Fruit fly (Drosophila melanogaster) whole organism, embryonic: ENCODE results near the gene CG5805.

Source experiments
- Antp ChIP-seq: fragments of 200-800 bp; sonication (Bioruptor generic); optimal IDR thresholded peaks from 3 replicates; lab custom pipeline; 2016; ENCODE audit warnings: missing biosample characterization, missing genetic modification characterization
- CG10321 ChIP-seq: fragments of 200-800 bp; sonication (Bioruptor generic); IDR thresholded peaks from 2 replicates; pipeline ENCODE4 v1.3.6; 2022; ENCODE audit warnings: missing biosample characterization, missing genetic modification characterization
- CG11093 ChIP-seq: fragments of 200-800 bp; sonication (Bioruptor generic); IDR thresholded peaks from 3 replicates; pipeline ENCODE4 v1.3.6; 2022; ENCODE audit warnings: missing biosample characterization, missing genetic modification characterization
- CG13123 ChIP-seq: fragments of 200-800 bp; sonication (Bioruptor generic); optimal IDR thresholded peaks from 2 replicates; lab custom pipeline; 2016; ENCODE audit warnings: missing biosample characterization, missing genetic modification characterization
- CG14014 ChIP-seq: fragments of 200-800 bp; sonication (Bioruptor generic); IDR thresholded peaks from 2 replicates; pipeline ENCODE4 v1.3.6; 2022; ENCODE audit warnings: missing biosample characterization, missing genetic modification characterization
- CG14667 ChIP-seq: fragments of 200-800 bp; sonication (Bioruptor generic); IDR thresholded peaks from 2 replicates; pipeline ENCODE4 v1.3.6; 2022; ENCODE audit warnings: missing biosample characterization, missing genetic modification characterization
- CG15514 ChIP-seq: fragments of 200-800 bp; sonication (Bioruptor generic); optimal IDR thresholded peaks from 3 replicates; lab custom pipeline; 2017; ENCODE audit warnings: missing biosample characterization, missing genetic modification characterization, mild to moderate bottlenecking, moderate library complexity, missing genetic modification reagents
- CG15601 ChIP-seq: fragments of 200-800 bp; sonication (Bioruptor generic); optimal IDR thresholded peaks from 3 replicates; lab custom pipeline; 2019; ENCODE audit warnings: missing biosample characterization, mild to moderate bottlenecking, missing genetic modification characterization, moderate library complexity
- CG16815 ChIP-seq: fragments of 200-800 bp; sonication (Bioruptor generic); optimal IDR thresholded peaks from 3 replicates; lab custom pipeline; 2017; ENCODE audit warnings: missing biosample characterization, mild to moderate bottlenecking, missing genetic modification characterization
- CG2202 ChIP-seq: fragments of 200-800 bp; sonication (Bioruptor generic); optimal IDR thresholded peaks from 2 replicates; lab custom pipeline; 2018; ENCODE audit warnings: missing biosample characterization, mild to moderate bottlenecking, missing genetic modification characterization
- CG2875 ChIP-seq: fragments of 200-800 bp; sonication (Bioruptor generic); optimal IDR thresholded peaks from 2 replicates; lab custom pipeline; 2017; ENCODE audit warnings: missing biosample characterization, mild to moderate bottlenecking, missing genetic modification characterization, missing genetic modification reagents
- CG3281 ChIP-seq: fragments of 200-800 bp; sonication (Bioruptor generic); optimal IDR thresholded peaks from 3 replicates; lab custom pipeline; 2017; ENCODE audit warnings: missing biosample characterization, mild to moderate bottlenecking, missing genetic modification characterization
- CG33213 ChIP-seq: fragments of 200-800 bp; sonication (Bioruptor generic); optimal IDR thresholded peaks from 3 replicates; lab custom pipeline; 2016; ENCODE audit warnings: missing biosample characterization, missing genetic modification characterization
- CG34376 ChIP-seq: fragments of 200-800 bp; sonication (Bioruptor generic); optimal IDR thresholded peaks from 2 replicates; lab custom pipeline; 2018; ENCODE audit warnings: missing biosample characterization, mild to moderate bottlenecking, missing genetic modification characterization
- CG3726 ChIP-seq: fragments of 200-800 bp; sonication (Bioruptor generic); IDR thresholded peaks from 3 replicates; pipeline ENCODE4, ENCODE4 v1.3.6; 2022; ENCODE audit warnings: missing biosample characterization, missing genetic modification characterization
- CG3995 ChIP-seq: fragments of 200-800 bp; sonication (Bioruptor generic); optimal IDR thresholded peaks from 3 replicates; lab custom pipeline; 2016; ENCODE audit warnings: missing biosample characterization, missing genetic modification characterization
- CG4424 ChIP-seq: fragments of 200-800 bp; sonication (Bioruptor generic); optimal IDR thresholded peaks from 3 replicates; lab custom pipeline; 2016; ENCODE audit warnings: missing biosample characterization, missing genetic modification characterization
- CG8388 ChIP-seq: fragments of 200-800 bp; sonication (Bioruptor generic); optimal IDR thresholded peaks from 2 replicates; lab custom pipeline; 2019; ENCODE audit warnings: missing biosample characterization, mild to moderate bottlenecking, missing genetic modification characterization, moderate library complexity
- CG8765 ChIP-seq: fragments of 200-800 bp; sonication (Bioruptor generic); IDR thresholded peaks from 2 replicates; pipeline ENCODE4 v1.3.6; 2022; ENCODE audit warnings: missing biosample characterization, missing genetic modification characterization
- CG8944 ChIP-seq: fragments of 200-800 bp; sonication (Bioruptor generic); optimal IDR thresholded peaks from 3 replicates; lab custom pipeline; 2016; ENCODE audit warnings: missing biosample characterization, missing genetic modification characterization
- CoRest ChIP-seq: fragments of 200-800 bp; sonication (Bioruptor generic); optimal IDR thresholded peaks from 3 replicates; lab custom pipeline; 2018; ENCODE audit warnings: missing biosample characterization, mild to moderate bottlenecking, missing genetic modification characterization, moderate library complexity
- D19B ChIP-seq: fragments of 200-800 bp; sonication (Bioruptor generic); optimal IDR thresholded peaks from 2 replicates; lab custom pipeline; 2017; ENCODE audit warnings: missing biosample characterization, mild to moderate bottlenecking, missing genetic modification characterization
- Deaf1 ChIP-seq: fragments of 200-800 bp; optimal IDR thresholded peaks from 3 replicates; lab custom pipeline; 2019; ENCODE audit warnings: missing biosample characterization, mild to moderate bottlenecking, missing genetic modification characterization, moderate library complexity
- E2f1 ChIP-seq: fragments of 200-800 bp; sonication (Bioruptor generic); IDR thresholded peaks from 2 replicates; pipeline ENCODE4 v1.3.6; 2022; ENCODE audit warnings: missing biosample characterization, missing genetic modification characterization
- Eip74EF ChIP-seq, 2 experiments: fragments of 200-800 bp in 1 of 2; fragments of >200 bp in 1 of 2; sonication (Bioruptor generic) in 1 of 2; optimal IDR thresholded peaks; 2 replicates each; lab custom pipeline; 2017 to 2019; ENCODE audit warnings: missing biosample characterization in 2 of 2, missing genetic modification characterization in 2 of 2, mild to moderate bottlenecking in 1 of 2, moderate library complexity in 1 of 2
- Fer1 ChIP-seq: fragments of 200-800 bp; sonication (Bioruptor generic); optimal IDR thresholded peaks from 2 replicates; lab custom pipeline; 2017; ENCODE audit warnings: missing biosample characterization, mild to moderate bottlenecking, missing genetic modification characterization
- Fer2 ChIP-seq: fragments of 200-800 bp; sonication (Bioruptor generic); optimal IDR thresholded peaks from 2 replicates; lab custom pipeline; 2018; ENCODE audit warnings: missing biosample characterization, mild to moderate bottlenecking, missing genetic modification characterization, moderate library complexity
- Hsf ChIP-seq: fragments of 200-800 bp; sonication (Bioruptor generic); optimal IDR thresholded peaks from 3 replicates; lab custom pipeline; 2016; ENCODE audit warnings: missing biosample characterization, missing genetic modification characterization
- Med ChIP-seq: fragments of 200-800 bp; sonication (Bioruptor generic); peaks from one replicate; lab custom pipeline; 2016; ENCODE audit warnings: missing biosample characterization, missing genetic modification characterization, mild to moderate bottlenecking, inconsistent platforms, moderate library complexity
- NC2α ChIP-seq: fragments of 200-800 bp; sonication (Bioruptor generic); optimal IDR thresholded peaks from 2 replicates; lab custom pipeline; 2016; ENCODE audit warnings: missing biosample characterization, missing genetic modification characterization
- Ssrp ChIP-seq: fragments of 200-800 bp; sonication (Bioruptor generic); optimal IDR thresholded peaks from 2 replicates; lab custom pipeline; 2018; ENCODE audit warnings: missing biosample characterization, mild to moderate bottlenecking, missing genetic modification characterization, moderate library complexity
- Tbp ChIP-seq: fragments of >200 bp; optimal IDR thresholded peaks from 2 replicates; lab custom pipeline; 2018; ENCODE audit warnings: missing biosample characterization, missing genetic modification characterization
- YL-1 ChIP-seq: fragments of 200-800 bp; sonication (Bioruptor generic); optimal IDR thresholded peaks from 3 replicates; lab custom pipeline; 2017; ENCODE audit warnings: missing biosample characterization, mild to moderate bottlenecking, missing genetic modification characterization
- aop ChIP-seq: fragments of 200-800 bp; sonication (Bioruptor generic); IDR thresholded peaks from 2 replicates; pipeline ENCODE4 v1.3.6; 2022; ENCODE audit warnings: missing biosample characterization, missing genetic modification characterization
- bigmax ChIP-seq: fragments of 200-800 bp; sonication (Bioruptor generic); optimal IDR thresholded peaks from 2 replicates; lab custom pipeline; 2018; ENCODE audit warnings: missing biosample characterization, mild to moderate bottlenecking, missing genetic modification characterization
- cg ChIP-seq: fragments of 200-800 bp; sonication (Bioruptor generic); optimal IDR thresholded peaks from 3 replicates; lab custom pipeline; 2019; ENCODE audit warnings: missing biosample characterization, mild to moderate bottlenecking, missing genetic modification characterization, moderate library complexity
- dmrt99B ChIP-seq: fragments of 200-800 bp; sonication (Bioruptor generic); optimal IDR thresholded peaks from 2 replicates; lab custom pipeline; 2018; ENCODE audit warnings: missing biosample characterization, mild to moderate bottlenecking, missing genetic modification characterization, moderate library complexity
- gsb ChIP-seq: fragments of 200-800 bp; sonication (Bioruptor generic); IDR thresholded peaks from 2 replicates; pipeline ENCODE4 v1.3.6; 2022; ENCODE audit warnings: missing biosample characterization, missing genetic modification characterization
- insv ChIP-seq, 2 experiments: fragments of 200-800 bp; sonication (Bioruptor generic); optimal IDR thresholded peaks; 3 replicates each; lab custom pipeline; 2016 to 2018; ENCODE audit warnings: missing biosample characterization in 2 of 2, missing genetic modification characterization in 2 of 2
- inv ChIP-seq: fragments of 200-800 bp; sonication (Bioruptor generic); IDR thresholded peaks from 2 replicates; pipeline ENCODE4 v1.3.6; 2022; ENCODE audit warnings: missing biosample characterization, missing genetic modification characterization; ENCODE audit not compliant: partially characterized antibody
- mam ChIP-seq: fragments of 200-800 bp; sonication (Bioruptor generic); optimal IDR thresholded peaks from 3 replicates; lab custom pipeline; 2016; ENCODE audit warnings: missing biosample characterization, missing genetic modification characterization
- schlank ChIP-seq: fragments of 200-800 bp; sonication (Bioruptor generic); optimal IDR thresholded peaks from 2 replicates; lab custom pipeline; 2018; ENCODE audit warnings: missing biosample characterization, mild to moderate bottlenecking, missing genetic modification characterization
- scrt ChIP-seq: fragments of 200-800 bp; sonication (Bioruptor generic); optimal IDR thresholded peaks from 2 replicates; lab custom pipeline; 2018; ENCODE audit warnings: missing biosample characterization, mild to moderate bottlenecking, missing genetic modification characterization, moderate library complexity
- shn ChIP-seq: fragments of 200-800 bp; sonication (Bioruptor generic); optimal IDR thresholded peaks from 3 replicates; lab custom pipeline; 2016; ENCODE audit warnings: missing biosample characterization, missing genetic modification characterization
- sisA ChIP-seq: fragments of 200-800 bp; sonication (Bioruptor generic); IDR thresholded peaks from 2 replicates; pipeline ENCODE4 v1.3.6; 2022; ENCODE audit warnings: missing biosample characterization, missing genetic modification characterization
- sna ChIP-seq: fragments of 200-800 bp; sonication (Bioruptor generic); IDR thresholded peaks from 2 replicates; pipeline ENCODE4 v1.3.6; 2022; ENCODE audit warnings: missing biosample characterization, missing genetic modification characterization; ENCODE audit not compliant: partially characterized antibody
- tgo ChIP-seq: fragments of 200-800 bp; sonication (Bioruptor generic); IDR thresholded peaks from 3 replicates; pipeline ENCODE4 v1.3.6; 2022; ENCODE audit warnings: missing biosample characterization, missing genetic modification characterization
- trem ChIP-seq: fragments of 200-800 bp; optimal IDR thresholded peaks from 3 replicates; lab custom pipeline; 2019; ENCODE audit warnings: missing biosample characterization, mild to moderate bottlenecking, missing genetic modification characterization, moderate library complexity
- twi ChIP-seq: fragments of 200-800 bp; optimal IDR thresholded peaks from 2 replicates; lab custom pipeline; 2019; ENCODE audit warnings: missing biosample characterization, mild to moderate bottlenecking, missing genetic modification characterization, moderate library complexity
- wor ChIP-seq: fragments of 200-800 bp; sonication (Bioruptor generic); IDR thresholded peaks from 2 replicates; pipeline ENCODE4 v1.3.6; 2022; ENCODE audit warnings: missing biosample characterization, missing genetic modification characterization

CG5805 gene

DNA sequence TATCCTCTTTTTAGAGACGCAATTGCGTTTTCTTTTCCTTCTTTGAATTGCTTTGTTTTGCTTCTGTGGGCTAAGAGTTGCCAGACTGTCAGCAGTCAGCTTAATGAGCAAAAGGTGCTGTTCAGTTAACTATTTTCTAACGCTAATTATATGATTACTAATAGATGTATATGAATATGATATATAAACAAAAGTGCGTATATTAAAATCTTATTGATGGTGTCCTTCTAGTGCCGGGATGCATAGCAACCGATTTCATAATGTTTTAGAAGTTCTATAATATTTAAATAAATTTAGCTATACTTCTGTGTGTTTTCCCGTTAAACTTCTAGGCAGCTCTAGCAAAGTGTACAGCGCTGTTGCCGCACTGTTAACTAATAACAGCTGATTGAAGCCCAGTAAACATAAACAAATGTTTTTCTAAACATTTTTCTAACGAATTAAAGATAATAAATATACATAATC lies 42.7 kb upstream of the CG5805 start, which contains the start of the genes Kaz and CG43273 (continued):
- no peak for TF ChIP-seq CG3726 (GFP tag; lab: Robert Waterston, UW)
- TF ChIP-seq sisA (GFP tag; lab: Robert Waterston, UW) = peak; percentile 5; the same call in 1 of the 2 replicates
- no peak for TF ChIP-seq CG10321
- no peak for TF ChIP-seq CG14667 (GFP tag; lab: Robert Waterston, UW)
- TF ChIP-seq CG34376 (GFP tag; lab: Kevin White, UChicago) = peak; percentile 14
- TF ChIP-seq CG15601 (tag; lab: Kevin White, UChicago) = peak; percentile 43
- peak; percentile 39 for TF ChIP-seq Fer2
- TF ChIP-seq CG11093 (GFP tag; lab: Robert Waterston, UW) = no peak
- peak; percentile 37 for TF ChIP-seq CG15514
- peak; percentile 51 for TF ChIP-seq CG4424 (GFP tag; lab: Kevin White, UChicago)
- no peak for TF ChIP-seq shn (GFP tag; lab: Kevin White, UChicago)
- TF ChIP-seq Tbp = no peak
- TF ChIP-seq CG2202 (tag; lab: Kevin White, UChicago) = peak; percentile 12
- peak; percentile 81 for TF ChIP-seq Med
- TF ChIP-seq wor = no peak
- no peak for TF ChIP-seq CG3281 (GFP tag; lab: Kevin White, UChicago)
- TF ChIP-seq NC2α (GFP tag; lab: Kevin White, UChicago) = no peak
- no peak for TF ChIP-seq aop (GFP tag; lab: Robert Waterston, UW)
- TF ChIP-seq Hsf = peak; percentile 42
- 0 out of 2 replicates have a peak, but pooled peaks have one; percentile 11 for TF ChIP-seq sna (GFP tag; lab: Robert Waterston, UW)
- peak; percentile 79 for TF ChIP-seq CoRest
- TF ChIP-seq schlank = no peak
- no peak for TF ChIP-seq dmrt99B
- TF ChIP-seq CG13123 = no peak
- TF ChIP-seq CG8944 (GFP tag; lab: Kevin White, UChicago) = no peak
- TF ChIP-seq CG14014 (GFP tag; lab: Robert Waterston, UW) = peak; percentile 60; the same call in 1 of the 2 replicates
- no peak for TF ChIP-seq bigmax
- no peak for TF ChIP-seq Deaf1 (tag; lab: Kevin White, UChicago)
- TF ChIP-seq CG16815 (GFP tag; lab: Kevin White, UChicago) = no peak
- TF ChIP-seq Fer1 (GFP tag; lab: Kevin White, UChicago) = no peak
- TF ChIP-seq YL-1 (GFP tag; lab: Kevin White, UChicago) = peak; percentile 69
- TF ChIP-seq CG8765 (GFP tag; lab: Robert Waterston, UW) = no peak
- TF ChIP-seq Eip74EF (GFP tag; optimal IDR thresholded peaks at IDR 0.05; lab: Kevin White, UChicago) = no peak
- TF ChIP-seq CG2875 = no peak
- no peak for TF ChIP-seq D19B (GFP tag; lab: Kevin White, UChicago)
- TF ChIP-seq Antp (GFP tag; lab: Kevin White, UChicago) = no peak
- TF ChIP-seq trem (tag; lab: Kevin White, UChicago) = peak; percentile 86
- no peak for TF ChIP-seq cg
- no peak for TF ChIP-seq inv
- TF ChIP-seq CG8388 = no peak
- no peak for TF ChIP-seq gsb (GFP tag; lab: Robert Waterston, UW)
- peak; percentile 66 for TF ChIP-seq Ssrp (tag; lab: Kevin White, UChicago)
- peak; percentile 12 for TF ChIP-seq mam (GFP tag; lab: Kevin White, UChicago)
- TF ChIP-seq CG3995 (GFP tag; lab: Kevin White, UChicago) = no peak
- no peak for TF ChIP-seq CG33213 (GFP tag; lab: Kevin White, UChicago)
- TF ChIP-seq twi (tag; lab: Kevin White, UChicago) = no peak
- TF ChIP-seq tgo = peak; percentile 26; the same call in 1 of the 3 replicates
- TF ChIP-seq E2f1 = no peak
- peak in 1 of 2 experiments; percentile 14 for TF ChIP-seq insv (GFP tag; optimal IDR thresholded peaks at IDR 0.05; lab: Kevin White, UChicago)
- TF ChIP-seq scrt (GFP tag; lab: Kevin White, UChicago) = peak; percentile 42
